Fruit fly (Drosophila melanogaster): ENCODE measurements around the gene Acox3.

Gene Acox3

dm6 chr2L:6467509-6467908 is 19.3 kb upstream of the Acox3 start, which contains the start of gene HemK1 (continued):
- no peak for TF ChIP-seq CG17568 (GFP tag; optimal IDR thresholded peaks at IDR 0.05)
- TF ChIP-seq CG2712 (tag; optimal IDR thresholded peaks at IDR 0.05), result peak; percentile 17
- TF ChIP-seq ase (GFP tag; IDR thresholded peaks at IDR 0.05), result no peak
- TF ChIP-seq peb (GFP tag; IDR thresholded peaks at IDR 0.05), result no peak
- no peak for TF ChIP-seq az2 (GFP tag; optimal IDR thresholded peaks at IDR 0.05)
- TF ChIP-seq fd64A (GFP tag; optimal IDR thresholded peaks at IDR 0.05), result no peak
- no peak for TF ChIP-seq pan (optimal IDR thresholded peaks at IDR 0.05)
- no peak for TF ChIP-seq pan (GFP tag; optimal IDR thresholded peaks at IDR 0.05 in 1 of 2, IDR thresholded peaks at IDR 0.05 in 1 of 2)
- TF ChIP-seq hth (optimal IDR thresholded peaks at IDR 0.05), result no peak
- TF ChIP-seq Sry-δ (GFP tag; optimal IDR thresholded peaks at IDR 0.05), result peak; percentile 55
- TF ChIP-seq her (GFP tag; optimal IDR thresholded peaks at IDR 0.05), result peak; percentile 27
- TF ChIP-seq CoRest (tag; optimal IDR thresholded peaks at IDR 0.05), result peak; percentile 54
- TF ChIP-seq CG14667 (GFP tag; IDR thresholded peaks at IDR 0.05), result no peak
- peak; percentile 0 for TF ChIP-seq mirr (GFP tag; optimal IDR thresholded peaks at IDR 0.05)
- peak; percentile 43 for TF ChIP-seq Sin3A (optimal IDR thresholded peaks at IDR 0.05)
- TF ChIP-seq caup (GFP tag; optimal IDR thresholded peaks at IDR 0.05; ENCODE audit: severe bottlenecking), result no peak
- TF ChIP-seq CG5953 (GFP tag; IDR thresholded peaks at IDR 0.05), result no peak
- no peak for TF ChIP-seq CG31365 (tag; optimal IDR thresholded peaks at IDR 0.05)
- TF ChIP-seq salm (tag; optimal IDR thresholded peaks at IDR 0.05), result no peak
- no peak for TF ChIP-seq Lim3 (GFP tag; IDR thresholded peaks at IDR 0.05)
- TF ChIP-seq Pdp1 (GFP tag; optimal IDR thresholded peaks at IDR 0.05), result peak in 1 of 2 experiments; percentile 84
- TF ChIP-seq CG11093 (GFP tag; IDR thresholded peaks at IDR 0.05), result no peak
- TF ChIP-seq CG1647 (GFP tag; optimal IDR thresholded peaks at IDR 0.05), result no peak
- TF ChIP-seq zfh2 (GFP tag; optimal IDR thresholded peaks at IDR 0.05), result peak; percentile 4
- TF ChIP-seq Ets65A (GFP tag), result peak; percentile 83
- TF ChIP-seq CG34224 (GFP tag; IDR thresholded peaks at IDR 0.05; ENCODE audit: partially characterized antibody), result 0 out of 3 replicates have a peak, but pooled peaks have one; percentile 38
- no peak for TF ChIP-seq lbe (GFP tag; optimal IDR thresholded peaks at IDR 0.05)
- TF ChIP-seq CG15073 (GFP tag; optimal IDR thresholded peaks at IDR 0.05), result no peak
- TF ChIP-seq sisA (GFP tag; IDR thresholded peaks at IDR 0.05), result no peak
- peak; percentile 5 for TF ChIP-seq CG17829 (tag; optimal IDR thresholded peaks at IDR 0.05)
- peak; percentile 72 for TF ChIP-seq CG12659 (GFP tag; optimal IDR thresholded peaks at IDR 0.05)
- TF ChIP-seq Myb (GFP tag; optimal IDR thresholded peaks at IDR 0.05), result peak; percentile 88
- TF ChIP-seq eve (GFP tag; optimal IDR thresholded peaks at IDR 0.05), result no peak
- no peak for TF ChIP-seq gsb-n (tag; optimal IDR thresholded peaks at IDR 0.05)
- TF ChIP-seq CG3163 (GFP tag; optimal IDR thresholded peaks at IDR 0.05), result no peak
- TF ChIP-seq CG31388 (GFP tag; optimal IDR thresholded peaks at IDR 0.05), result no peak
- peak; percentile 43 for TF ChIP-seq nmo (GFP tag; optimal IDR thresholded peaks at IDR 0.05)
- TF ChIP-seq CG12391 (tag; optimal IDR thresholded peaks at IDR 0.05), result peak; percentile 42
- TF ChIP-seq Dip3 (GFP tag; optimal IDR thresholded peaks at IDR 0.05), result no peak
- TF ChIP-seq Ada2b (GFP tag; IDR thresholded peaks at IDR 0.05), result no peak
- peak; percentile 84 for TF ChIP-seq CG15514 (GFP tag; optimal IDR thresholded peaks at IDR 0.05)
- TF ChIP-seq CG3281 (GFP tag; optimal IDR thresholded peaks at IDR 0.05), result no peak
- TF ChIP-seq Atf-2 (GFP tag; optimal IDR thresholded peaks at IDR 0.05), result no peak
- TF ChIP-seq MBD-R2 (GFP tag; IDR thresholded peaks at IDR 0.05), result peak; percentile 86
- TF ChIP-seq CG9876 (GFP tag; optimal IDR thresholded peaks at IDR 0.05), result no peak
- TF ChIP-seq lab (GFP tag; optimal IDR thresholded peaks at IDR 0.05), result no peak
- TF ChIP-seq Dad (GFP tag; optimal IDR thresholded peaks at IDR 0.05), result peak; percentile 21
- TF ChIP-seq CG18011 (GFP tag; optimal IDR thresholded peaks at IDR 0.05), result no peak
- no peak for TF ChIP-seq CG2875 (GFP tag; optimal IDR thresholded peaks at IDR 0.05)
- TF ChIP-seq CG4820 (GFP tag; optimal IDR thresholded peaks at IDR 0.05), result no peak
- TF ChIP-seq CG7928 (GFP tag; optimal IDR thresholded peaks at IDR 0.05), result no peak
- no peak for TF ChIP-seq gcm2 (GFP tag; optimal IDR thresholded peaks at IDR 0.05)
- TF ChIP-seq sens-2 (GFP tag; IDR thresholded peaks at IDR 0.05), result no peak

Data from whole organism, embryonic.